Fruit fly (Drosophila melanogaster): ENCODE measurements around the gene Ets96B.

DNA sequence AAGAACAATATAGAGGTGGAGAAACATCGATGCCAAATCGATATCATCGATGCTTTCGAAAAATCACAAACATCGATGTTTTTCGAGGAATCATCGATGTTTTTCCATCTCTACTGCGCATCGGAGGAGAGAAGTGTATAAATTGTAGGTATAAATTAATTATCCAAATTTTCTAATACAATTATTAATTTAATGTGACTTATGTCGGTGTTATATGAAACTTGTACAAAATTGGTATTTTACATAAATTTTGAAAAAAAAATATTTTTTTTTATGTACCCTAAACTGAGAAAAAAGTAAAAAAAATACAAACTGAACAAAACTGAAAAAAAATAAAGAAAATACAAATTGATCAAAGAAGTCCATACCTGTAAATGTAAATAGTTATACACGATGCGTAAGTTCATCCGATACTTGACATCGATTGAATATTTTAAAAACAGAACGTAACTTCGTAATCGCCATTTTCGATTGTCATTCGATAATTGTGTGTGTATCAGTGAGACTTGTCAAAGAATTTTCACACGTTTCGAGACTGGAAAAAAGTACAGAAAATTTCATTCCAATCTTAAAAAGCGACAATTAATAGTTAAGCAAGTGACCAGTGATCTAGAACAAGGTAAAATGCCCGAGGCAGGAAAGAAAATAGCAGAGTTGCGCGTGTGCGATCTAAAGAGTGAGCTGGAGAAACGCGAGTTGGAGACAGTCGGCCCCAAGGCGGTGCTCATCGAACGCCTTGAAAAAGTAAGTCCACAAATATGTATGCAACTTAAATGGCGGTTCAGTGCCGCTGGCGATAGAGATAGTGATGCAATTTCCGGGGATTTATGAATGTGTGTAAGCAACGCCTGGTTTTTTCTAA is 29.4 kb downstream of the Ets96B start, which contains the start of the genes CG5808 and Saf-B:
- TF ChIP-seq Lpt (GFP tag; optimal IDR thresholded peaks at IDR 0.05) (no peak), CG16779 (GFP tag; IDR thresholded peaks at IDR 0.05) (no peak), CG15073 (GFP tag; optimal IDR thresholded peaks at IDR 0.05) (no peak)
